Worm (Caenorhabditis elegans) whole organism, midembryonic: ENCODE data around the gene rsp-7.

Source experiments
- T22C8.4 ChIP-seq: fragments of 200-800 bp; sonication (Bioruptor generic); IDR thresholded peaks from 2 replicates; pipeline ENCODE4 v1.3.6; 2022; ENCODE audit warnings: missing genetic modification characterization, missing compliant biosample characterization
- cog-1 ChIP-seq: sonication (generic microtip); optimal IDR thresholded peaks from 2 replicates; lab custom pipeline; 2016; ENCODE audit warnings: missing genetic modification characterization, missing compliant biosample characterization
- flt-1 ChIP-seq: fragments of 200-800 bp; sonication (Bioruptor generic); IDR thresholded peaks from 2 replicates; pipeline ENCODE4 v1.3.6; 2022; ENCODE audit warnings: missing genetic modification characterization, missing compliant biosample characterization
- klf-2 ChIP-seq: fragments of 200-800 bp; sonication (Bioruptor generic); conservative IDR thresholded peaks from 2 replicates; pipeline ENCODE4 v1.3.6; 2022; ENCODE audit warnings: missing genetic modification reagents, missing genetic modification characterization, missing compliant biosample characterization
- med-1 ChIP-seq: sonication (generic microtip); optimal IDR thresholded peaks from 2 replicates; lab custom pipeline; 2017; ENCODE audit warnings: missing genetic modification characterization, mild to moderate bottlenecking, missing compliant biosample characterization, antibody characterized with exemption, missing genetic modification reagents; ENCODE audit not compliant: insufficient read depth
- ref-1 ChIP-seq: fragments of 200-800 bp; sonication (Bioruptor generic); conservative IDR thresholded peaks from 2 replicates; pipeline ENCODE4 v1.3.6; 2022; ENCODE audit warnings: missing genetic modification reagents, missing genetic modification characterization, missing compliant biosample characterization
- tab-1 ChIP-seq: fragments of 200-800 bp; sonication (Bioruptor generic); IDR thresholded peaks from 2 replicates; pipeline ENCODE4 v1.3.6; 2022; ENCODE audit warnings: missing genetic modification characterization, missing compliant biosample characterization
- ztf-23 ChIP-seq: fragments of 200-800 bp; sonication (Bioruptor generic); IDR thresholded peaks from 2 replicates; pipeline ENCODE4 v1.3.6; 2022; ENCODE audit warnings: missing genetic modification reagents, missing genetic modification characterization, missing compliant biosample characterization
- ztf-29 ChIP-seq: fragments of 200-800 bp; sonication (Bioruptor generic); IDR thresholded peaks from 2 replicates; pipeline ENCODE4 v1.3.6; 2022; ENCODE audit warnings: missing genetic modification reagents, missing genetic modification characterization, missing compliant biosample characterization

The rsp-7 gene

ce11 chrII:10658576-10659256 lies at the start of gene rsp-7, which contains the start of gene snu-13:
Gene rsp-7 (plus strand): TSS chrII:10659206.
Gene snu-13 (minus strand): TSS chrII:10658626.
- TF ChIP-seq cog-1 (tag; lab: Kevin White, UChicago): peak; percentile 45
- no peak for TF ChIP-seq ref-1 (GFP tag; lab: Robert Waterston, UW)

DNA sequence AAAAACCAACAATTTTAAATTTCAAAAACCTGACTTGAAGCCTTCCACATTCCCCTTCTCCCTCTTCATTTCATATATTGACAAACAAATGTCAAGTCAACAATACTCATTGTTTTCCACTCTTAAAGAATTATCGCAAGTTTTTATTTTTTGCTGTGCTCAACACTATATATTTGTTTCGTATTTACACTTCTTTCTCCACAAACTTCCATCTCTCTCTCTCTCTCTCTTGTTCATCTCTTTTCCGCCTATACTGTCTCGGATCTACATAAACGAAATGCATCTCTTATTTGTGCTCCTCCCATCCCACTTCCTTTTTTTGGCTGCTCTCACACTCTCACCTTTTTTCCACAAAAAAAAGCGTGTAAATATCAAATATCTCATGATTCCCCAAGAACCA lies 46.3 kb upstream of the rsp-7 start, which contains the start of gene C14A4.12:
TSS of gene C14A4.12 (plus strand) at position 301 of the 400 bp plus-strand sequence.
- TF ChIP-seq ztf-23 (GFP tag; lab: Robert Waterston, UW): no peak
- TF ChIP-seq flt-1 (GFP tag; lab: Robert Waterston, UW): no peak
- no peak for TF ChIP-seq ref-1 (GFP tag; lab: Robert Waterston, UW)
- no peak for TF ChIP-seq tab-1 (GFP tag; lab: Robert Waterston, UW)
- TF ChIP-seq cog-1 (tag; lab: Kevin White, UChicago): no peak
- no peak for TF ChIP-seq T22C8.4 (GFP tag; lab: Robert Waterston, UW)
- TF ChIP-seq med-1 (GFP tag; lab: Kevin White, UChicago): no peak
- no peak for TF ChIP-seq klf-2 (GFP tag; lab: Robert Waterston, UW)
- TF ChIP-seq ztf-29 (GFP tag; lab: Robert Waterston, UW): no peak

- no peak for TF ChIP-seq ztf-23 (GFP tag; lab: Robert Waterston, UW)
- no peak for TF ChIP-seq med-1 (GFP tag; lab: Kevin White, UChicago)
Measured at ce11 chrII:10618157-10618556, 40.8 kb upstream of the rsp-7 start, which contains the start of gene C14A4.13. Gene C14A4.13 (plus strand): TSS chrII:10618457.

ce11 chrII:10621965-10622364 lies 37.0 kb upstream of the rsp-7 start, which contains the start of gene cutl-9:
Gene cutl-9 (plus strand): TSS chrII:10622265.
- TF ChIP-seq ref-1 (GFP tag; lab: Robert Waterston, UW) (no peak), cog-1 (tag; lab: Kevin White, UChicago) (no peak), ztf-23 (GFP tag; lab: Robert Waterston, UW) (no peak), flt-1 (GFP tag; lab: Robert Waterston, UW) (no peak), tab-1 (GFP tag; lab: Robert Waterston, UW) (no peak), ztf-29 (GFP tag; lab: Robert Waterston, UW) (no peak), T22C8.4 (GFP tag; lab: Robert Waterston, UW) (no peak), med-1 (GFP tag; lab: Kevin White, UChicago) (no peak), klf-2 (GFP tag; lab: Robert Waterston, UW) (no peak)

ce11 chrII:10627086-10627485 lies 31.9 kb upstream of the rsp-7 start:
- TF ChIP-seq flt-1 (GFP tag; lab: Robert Waterston, UW) (no peak), ztf-29 (GFP tag; lab: Robert Waterston, UW) (no peak), klf-2 (GFP tag; lab: Robert Waterston, UW) (no peak), tab-1 (GFP tag; lab: Robert Waterston, UW) (no peak)

ce11 chrII:10627963-10628362 lies 31.0 kb upstream of the rsp-7 start, which contains the start of gene M28.8:
Gene M28.8 (plus strand): TSS chrII:10628263.
- no peak for TF ChIP-seq tab-1 (GFP tag; lab: Robert Waterston, UW)
- TF ChIP-seq flt-1 (GFP tag; lab: Robert Waterston, UW): no peak
- no peak for TF ChIP-seq ztf-23 (GFP tag; lab: Robert Waterston, UW)

DNA sequence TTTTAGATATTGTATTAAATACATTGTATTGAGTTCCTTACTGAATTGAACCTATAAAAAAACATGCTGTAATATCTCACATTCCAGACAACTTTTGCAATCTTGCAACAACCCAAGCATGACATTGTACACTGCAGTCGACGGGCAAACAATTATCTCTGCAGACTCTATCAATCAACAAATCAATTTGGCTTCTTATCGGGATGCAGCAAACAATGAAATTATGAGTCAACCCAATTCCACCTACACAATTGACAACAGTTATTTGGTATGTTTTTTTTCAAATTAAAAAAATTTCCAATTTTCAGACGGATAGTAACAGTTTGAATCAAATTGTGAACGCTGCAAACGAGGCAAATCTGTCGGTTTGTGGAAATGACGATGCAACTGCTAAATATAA lies 28.1 kb upstream of the rsp-7 start:
- TF ChIP-seq T22C8.4 (GFP tag; lab: Robert Waterston, UW) (no peak), ztf-29 (GFP tag; lab: Robert Waterston, UW) (no peak), tab-1 (GFP tag; lab: Robert Waterston, UW) (no peak), flt-1 (GFP tag; lab: Robert Waterston, UW) (no peak), ztf-23 (GFP tag; lab: Robert Waterston, UW) (no peak), ref-1 (GFP tag; lab: Robert Waterston, UW) (no peak), klf-2 (GFP tag; lab: Robert Waterston, UW) (no peak), med-1 (GFP tag; lab: Kevin White, UChicago) (no peak), cog-1 (tag; lab: Kevin White, UChicago) (no peak)

DNA sequence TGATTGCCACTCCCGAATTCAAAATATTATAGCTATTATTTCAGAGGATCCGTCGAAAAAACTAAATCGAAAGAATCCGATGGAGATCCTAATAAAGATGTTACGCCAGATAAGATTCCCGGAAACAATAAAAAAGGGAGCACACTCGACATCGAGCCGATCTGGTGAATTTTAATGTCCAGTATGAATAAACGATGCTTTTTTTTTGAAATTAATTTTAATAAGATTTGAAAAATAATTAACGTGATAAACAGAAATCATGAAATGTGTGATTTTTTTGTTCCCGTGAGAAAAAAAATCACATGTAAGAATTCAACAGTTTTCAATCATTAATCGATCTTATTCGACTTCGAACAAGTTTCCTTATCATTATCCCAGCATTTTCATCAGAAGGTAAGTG lies 19.9 kb upstream of the rsp-7 start, which contains the start of gene M28.9:
TSS of gene M28.9 (plus strand) at position 301 of the 400 bp plus-strand sequence.
- no peak for TF ChIP-seq T22C8.4 (GFP tag; lab: Robert Waterston, UW)
- TF ChIP-seq ref-1 (GFP tag; lab: Robert Waterston, UW): no peak

DNA sequence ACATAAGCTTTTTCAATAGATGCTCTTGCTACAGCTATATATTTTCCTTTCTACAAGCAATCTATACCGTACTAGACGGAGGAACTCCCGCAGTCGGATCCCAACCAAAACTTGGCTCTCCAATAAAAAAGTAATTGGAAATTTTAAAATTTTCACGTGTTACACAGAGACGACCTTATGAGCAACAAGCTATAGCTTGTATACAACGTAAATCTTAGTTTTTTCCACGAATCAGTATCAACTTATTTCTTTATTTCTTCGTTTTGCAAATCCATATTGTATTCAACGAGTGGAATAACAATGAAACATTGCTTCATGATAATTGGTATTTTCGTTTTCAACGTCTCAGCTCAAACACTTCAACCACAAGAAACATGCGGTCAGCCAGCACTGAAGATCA lies 15.6 kb upstream of the rsp-7 start, which contains the start of gene M28.4:
TSS of gene M28.4 (plus strand) at position 301 of the 400 bp plus-strand sequence.
- TF ChIP-seq ztf-23 (GFP tag; lab: Robert Waterston, UW) (no peak), T22C8.4 (GFP tag; lab: Robert Waterston, UW) (no peak), klf-2 (GFP tag; lab: Robert Waterston, UW) (no peak), med-1 (GFP tag; lab: Kevin White, UChicago) (no peak), ref-1 (GFP tag; lab: Robert Waterston, UW) (no peak), cog-1 (tag; lab: Kevin White, UChicago) (no peak), tab-1 (GFP tag; lab: Robert Waterston, UW) (no peak), flt-1 (GFP tag; lab: Robert Waterston, UW) (no peak), ztf-29 (GFP tag; lab: Robert Waterston, UW) (no peak)
